Worm (Caenorhabditis elegans) whole organism, L4 larva: Measurements from ENCODE around the gene fbxa-138.

ENCODE experiments used
- T20F7.1 ChIP-seq: fragments of 200-800 bp; sonication (Bioruptor generic); optimal IDR thresholded peaks from 2 replicates; lab custom pipeline; 2018; ENCODE audit warnings: mild to moderate bottlenecking, missing genetic modification characterization, missing compliant biosample characterization
- aha-1 ChIP-seq: fragments of 150-350 bp; peaks from one replicate; lab custom pipeline; 2014; ENCODE audit warnings: missing biosample characterization, missing genetic modification characterization
- aly-2 ChIP-seq: sonication (generic microtip); optimal IDR thresholded peaks from 2 replicates; lab custom pipeline; 2018; ENCODE audit warnings: missing biosample characterization, missing genetic modification characterization
- ceh-32 ChIP-seq: sonication (generic microtip); optimal IDR thresholded peaks from 2 replicates; lab custom pipeline; 2016; ENCODE audit warnings: mild to moderate bottlenecking, missing genetic modification characterization, missing compliant biosample characterization; ENCODE audit not compliant: poor library complexity
- ceh-44 ChIP-seq: fragments of 200-800 bp; sonication (Bioruptor generic); IDR thresholded peaks from 2 replicates; pipeline ENCODE4 v1.3.6; 2022; ENCODE audit warnings: missing genetic modification reagents, missing genetic modification characterization, missing compliant biosample characterization
- ctbp-1 ChIP-seq: fragments of 200-800 bp; sonication (Bioruptor generic); IDR thresholded peaks from 2 replicates; pipeline ENCODE4 v1.3.6; 2022; ENCODE audit warnings: missing genetic modification reagents, missing genetic modification characterization, missing compliant biosample characterization
- daf-16 ChIP-seq, 3 experiments: sonication (generic microtip); optimal IDR thresholded peaks; 2 replicates each; lab custom pipeline; 2016 to 2017; ENCODE audit warnings: missing genetic modification characterization in 3 of 3, missing genetic modification reagents in 3 of 3, mild to moderate bottlenecking in 2 of 3, missing compliant biosample characterization in 2 of 3, missing biosample characterization in 1 of 3, moderate library complexity in 1 of 3
- daf-19 ChIP-seq: fragments of 200-800 bp; sonication (Bioruptor generic); conservative IDR thresholded peaks from 2 replicates; pipeline ENCODE4 v1.3.6; 2022; ENCODE audit warnings: missing genetic modification characterization, missing compliant biosample characterization
- dmd-8 ChIP-seq: fragments of 200-800 bp; sonication (Bioruptor generic); IDR thresholded peaks from 2 replicates; pipeline ENCODE4 v1.3.6; 2022; ENCODE audit warnings: missing genetic modification characterization, missing compliant biosample characterization
- egl-27 ChIP-seq: sonication (generic microtip); optimal IDR thresholded peaks from 3 replicates; lab custom pipeline; 2017; ENCODE audit warnings: missing biosample characterization, missing genetic modification reagents, missing genetic modification characterization
- fkh-10 ChIP-seq: fragments of 150-350 bp; optimal IDR thresholded peaks from 2 replicates; lab custom pipeline; 2014; ENCODE audit warnings: missing biosample characterization, missing genetic modification reagents, missing genetic modification characterization
- fos-1 ChIP-seq: fragments of 150-350 bp; optimal IDR thresholded peaks from 2 replicates; lab custom pipeline; 2014; ENCODE audit warnings: missing biosample characterization, missing genetic modification characterization
- gei-8 ChIP-seq: fragments of 200-800 bp; sonication (Bioruptor generic); optimal IDR thresholded peaks from 2 replicates; lab custom pipeline; 2018; ENCODE audit warnings: mild to moderate bottlenecking, missing genetic modification characterization, missing compliant biosample characterization
- hlh-11 ChIP-seq: fragments of 200-800 bp; sonication (Bioruptor generic); optimal IDR thresholded peaks from 2 replicates; lab custom pipeline; 2018; ENCODE audit warnings: mild to moderate bottlenecking, missing genetic modification characterization, missing compliant biosample characterization
- hlh-30 ChIP-seq: sonication (generic microtip); optimal IDR thresholded peaks from 2 replicates; lab custom pipeline; 2017; ENCODE audit warnings: antibody characterized with exemption, mild to moderate bottlenecking, missing genetic modification characterization, missing compliant biosample characterization; ENCODE audit not compliant: insufficient read depth
- jun-1 ChIP-seq: fragments of 150-350 bp; optimal IDR thresholded peaks from 2 replicates; lab custom pipeline; 2014; ENCODE audit warnings: missing biosample characterization, missing genetic modification reagents, missing genetic modification characterization
- lin-29 ChIP-seq: fragments of 200-800 bp; sonication (Bioruptor generic); IDR thresholded peaks from 2 replicates; pipeline ENCODE4 v1.3.6; 2022; ENCODE audit warnings: missing genetic modification reagents, missing genetic modification characterization, missing compliant biosample characterization
- lin-38 ChIP-seq: fragments of 200-800 bp; sonication (Bioruptor generic); IDR thresholded peaks from 2 replicates; pipeline ENCODE4 v1.3.6; 2022; ENCODE audit warnings: missing genetic modification reagents, missing genetic modification characterization, missing compliant biosample characterization
- lin-39 ChIP-seq: fragments of 150-350 bp; optimal IDR thresholded peaks from 2 replicates; lab custom pipeline; 2014; ENCODE audit warnings: missing biosample characterization, missing genetic modification reagents, missing genetic modification characterization
- lir-3 ChIP-seq: sonication (generic microtip); optimal IDR thresholded peaks from 2 replicates; lab custom pipeline; 2016; ENCODE audit warnings: mild to moderate bottlenecking, missing genetic modification characterization, missing compliant biosample characterization
- lsy-2 ChIP-seq, 2 experiments: fragments of 150-350 bp in 1 of 2; sonication (generic microtip) in 1 of 2; optimal IDR thresholded peaks; 2 replicates each; lab custom pipeline; 2014 to 2017; ENCODE audit warnings: missing biosample characterization in 2 of 2, missing genetic modification characterization in 2 of 2
- madf-9 ChIP-seq: fragments of 200-800 bp; sonication (Bioruptor generic); conservative IDR thresholded peaks from 2 replicates; pipeline ENCODE4 v1.3.6; 2022; ENCODE audit warnings: missing genetic modification reagents, missing genetic modification characterization, missing compliant biosample characterization
- mdl-1 ChIP-seq, 2 experiments: fragments of 150-350 bp in 1 of 2; sonication (generic microtip) in 1 of 2; optimal IDR thresholded peaks; 2 replicates each; lab custom pipeline; 2014 to 2017; ENCODE audit warnings: missing biosample characterization in 2 of 2, missing genetic modification characterization in 2 of 2
- mdt-29 ChIP-seq: fragments of 200-800 bp; sonication (Bioruptor generic); IDR thresholded peaks from 2 replicates; pipeline ENCODE4 v1.3.6; 2022; ENCODE audit warnings: missing genetic modification reagents, missing genetic modification characterization, missing compliant biosample characterization
- mxl-3 ChIP-seq: fragments of 200-800 bp; sonication (Bioruptor generic); optimal IDR thresholded peaks from 2 replicates; lab custom pipeline; 2018; ENCODE audit warnings: mild to moderate bottlenecking, missing genetic modification characterization, missing compliant biosample characterization
- nhr-111 ChIP-seq: fragments of 200-800 bp; sonication (Bioruptor generic); optimal IDR thresholded peaks from 2 replicates; lab custom pipeline; 2018; ENCODE audit warnings: mild to moderate bottlenecking, missing genetic modification characterization, missing compliant biosample characterization
- nhr-237 ChIP-seq: sonication (generic microtip); optimal IDR thresholded peaks from 2 replicates; lab custom pipeline; 2017; ENCODE audit warnings: missing biosample characterization, missing genetic modification characterization
- nhr-25 ChIP-seq: sonication (generic microtip); optimal IDR thresholded peaks from 2 replicates; lab custom pipeline; 2017; ENCODE audit warnings: missing genetic modification characterization, mild to moderate bottlenecking, missing compliant biosample characterization, antibody characterized with exemption, moderate library complexity, borderline replicate concordance; ENCODE audit not compliant: insufficient read depth
- nhr-41 ChIP-seq: fragments of 200-800 bp; sonication (Bioruptor generic); IDR thresholded peaks from 2 replicates; pipeline ENCODE4 v1.3.6; 2022; ENCODE audit warnings: missing genetic modification reagents, missing genetic modification characterization, missing compliant biosample characterization
- nhr-6 ChIP-seq: fragments of 150-350 bp; optimal IDR thresholded peaks from 2 replicates; lab custom pipeline; 2014; ENCODE audit warnings: missing biosample characterization, missing genetic modification characterization
- nhr-76 ChIP-seq: fragments of 150-350 bp; optimal IDR thresholded peaks from 2 replicates; lab custom pipeline; 2014; ENCODE audit warnings: missing biosample characterization, missing genetic modification characterization
- pha-4 ChIP-seq, 2 experiments: fragments of 150-350 bp in 1 of 2; fragments of 200-800 bp in 1 of 2; sonication (Bioruptor generic) in 1 of 2; IDR thresholded peaks in 1 of 2; optimal IDR thresholded peaks in 1 of 2; 2 replicates each; pipeline versions ENCODE4 v1.3.6 to Lab custom; 2014 to 2022; ENCODE audit warnings: missing genetic modification characterization in 2 of 2, missing genetic modification reagents in 2 of 2, missing biosample characterization in 1 of 2, missing compliant biosample characterization in 1 of 2
- rbr-2 ChIP-seq: sonication (generic microtip); optimal IDR thresholded peaks from 2 replicates; lab custom pipeline; 2016; ENCODE audit warnings: missing genotype, missing genetic modification characterization, missing compliant biosample characterization
- sdz-12 ChIP-seq: fragments of 200-800 bp; sonication (Bioruptor generic); optimal IDR thresholded peaks from 2 replicates; lab custom pipeline; 2018; ENCODE audit warnings: mild to moderate bottlenecking, missing genetic modification characterization, missing compliant biosample characterization
- set-16 ChIP-seq: fragments of 200-800 bp; sonication (Bioruptor generic); IDR thresholded peaks from 2 replicates; pipeline ENCODE4 v1.3.6; 2022; ENCODE audit warnings: missing genetic modification reagents, missing genetic modification characterization, missing compliant biosample characterization
- snpc-4 ChIP-seq: fragments of 150-350 bp; optimal IDR thresholded peaks from 2 replicates; lab custom pipeline; 2014; ENCODE audit warnings: missing biosample characterization, missing genetic modification characterization
- spr-1 ChIP-seq: sonication (generic microtip); optimal IDR thresholded peaks from 2 replicates; lab custom pipeline; 2016; ENCODE audit warnings: mild to moderate bottlenecking, missing genetic modification characterization, missing compliant biosample characterization
- spr-3 ChIP-seq: fragments of 200-800 bp; sonication (Bioruptor generic); optimal IDR thresholded peaks from 2 replicates; lab custom pipeline; 2018; ENCODE audit warnings: mild to moderate bottlenecking, missing genetic modification characterization, missing compliant biosample characterization
- unc-130 ChIP-seq: sonication (generic microtip); optimal IDR thresholded peaks from 2 replicates; lab custom pipeline; 2016; ENCODE audit warnings: missing genetic modification reagents, missing genetic modification characterization, missing compliant biosample characterization
- unc-39 ChIP-seq: sonication (generic microtip); optimal IDR thresholded peaks from 2 replicates; lab custom pipeline; 2017; ENCODE audit warnings: missing biosample characterization, missing genetic modification characterization
- unc-62 ChIP-seq, 3 experiments: fragments of 150-350 bp in 1 of 3; sonication (generic microtip); optimal IDR thresholded peaks in 2 of 3; peaks in 1 of 3; 1 replicate in 1 of 3; 2 replicates in 2 of 3; lab custom pipeline; 2014 to 2017; ENCODE audit warnings: missing biosample characterization in 3 of 3, missing genetic modification characterization in 3 of 3, missing genetic modification reagents in 3 of 3, missing genotype in 1 of 3
- vab-7 ChIP-seq: fragments of 200-800 bp; sonication (Bioruptor generic); IDR thresholded peaks from 2 replicates; pipeline ENCODE4 v1.3.6; 2022; ENCODE audit warnings: missing genetic modification reagents, missing genetic modification characterization, missing compliant biosample characterization
- ztf-11 ChIP-seq: fragments of 150-350 bp; optimal IDR thresholded peaks from 2 replicates; lab custom pipeline; 2014; ENCODE audit warnings: missing biosample characterization, missing genetic modification characterization

Gene fbxa-138

DNA sequence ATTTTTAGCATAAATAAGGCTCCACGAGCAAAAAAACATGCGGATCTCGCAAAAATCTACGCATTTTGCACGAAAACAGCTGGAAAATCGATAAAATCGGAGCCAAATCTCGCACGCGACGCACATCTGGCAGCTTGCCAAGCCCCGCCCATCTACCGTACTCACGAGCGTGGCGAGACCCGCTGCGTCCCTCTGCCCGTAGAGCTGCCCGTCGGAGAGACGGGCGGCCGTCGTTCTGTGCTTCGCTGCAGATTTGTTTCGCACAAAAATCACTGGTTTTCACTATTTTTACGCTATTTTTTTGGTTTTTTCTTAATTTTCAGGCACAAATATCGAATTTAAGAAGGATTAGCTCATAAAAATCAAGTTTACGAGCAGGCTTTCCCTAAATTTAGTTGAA is 34.7 kb upstream of the fbxa-138 start (continued):
- TF ChIP-seq sdz-12 (GFP tag; lab: Kevin White, UChicago) (no peak), lin-39 (tag; lab: Kevin White, UChicago) (no peak), pha-4 (GFP tag; IDR thresholded peaks at IDR 0.05; lab: Robert Waterston, UW) (peak; percentile 82), pha-4 (tag; optimal IDR thresholded peaks at IDR 0.05; lab: Kevin White, UChicago) (no peak), vab-7 (peak; percentile 45; the same call in 1 of the 2 replicates), unc-39 (tag; lab: Kevin White, UChicago) (no peak), nhr-237 (tag; lab: Kevin White, UChicago) (peak; percentile 13), dmd-8 (no peak), T20F7.1 (peak; percentile 82), lin-38 (GFP tag; lab: Robert Waterston, UW) (peak; percentile 89), ztf-11 (tag; lab: Kevin White, UChicago) (no peak), nhr-41 (GFP tag; lab: Robert Waterston, UW) (no peak), unc-130 (peak; percentile 58), daf-19 (GFP tag; lab: Robert Waterston, UW) (no peak), hlh-11 (tag; lab: Kevin White, UChicago) (peak; percentile 86), set-16 (GFP tag; lab: Robert Waterston, UW) (peak; percentile 96), fos-1 (no peak), egl-27 (tag; lab: Kevin White, UChicago) (no peak), nhr-76 (no peak), mdl-1 (tag; optimal IDR thresholded peaks at IDR 0.05; lab: Kevin White, UChicago) (peak; percentile 36 to 73), ceh-44 (GFP tag; lab: Robert Waterston, UW) (peak; percentile 76), snpc-4 (tag; lab: Kevin White, UChicago) (peak; percentile 7), hlh-30 (peak; percentile 83), ctbp-1 (GFP tag; lab: Robert Waterston, UW) (peak; percentile 68), mxl-3 (GFP tag; lab: Kevin White, UChicago) (peak; percentile 82), lin-29 (0 out of 2 replicates have a peak, but pooled peaks have one; percentile 23), spr-3 (GFP tag; lab: Kevin White, UChicago) (peak; percentile 60), nhr-111 (no peak), aha-1 (tag; lab: Kevin White, UChicago) (peak; percentile 93), ceh-32 (no peak), nhr-6 (tag; lab: Kevin White, UChicago) (peak; percentile 84), spr-1 (tag; lab: Kevin White, UChicago) (peak; percentile 31), rbr-2 (peak; percentile 89), nhr-25 (peak; percentile 74), mdt-29 (peak; percentile 61), aly-2 (tag; lab: Kevin White, UChicago) (no peak), unc-62 (GFP tag; optimal IDR thresholded peaks at IDR 0.05 in 1 of 2; lab: Kevin White, UChicago) (peak in 1 of 2 experiments; percentile 93), unc-62 (tag; optimal IDR thresholded peaks at IDR 0.05; lab: Kevin White, UChicago) (no peak), fkh-10 (peak; percentile 34), madf-9 (GFP tag; lab: Robert Waterston, UW) (peak; percentile 74), jun-1 (tag; lab: Kevin White, UChicago) (peak; percentile 54), gei-8 (GFP tag; lab: Kevin White, UChicago) (no peak), lsy-2 (tag; optimal IDR thresholded peaks at IDR 0.05; lab: Kevin White, UChicago) (peak; percentile 96 to 99), daf-16 (GFP tag; optimal IDR thresholded peaks at IDR 0.05; lab: Kevin White, UChicago) (peak; percentile 38 to 51), daf-16 (tag; optimal IDR thresholded peaks at IDR 0.05; lab: Kevin White, UChicago) (peak; percentile 48), lir-3 (tag; lab: Kevin White, UChicago) (no peak)
